Worm (Caenorhabditis elegans) whole organism, L1 larva: ENCODE measurements around the gene Y48A6C.4.

Experiments
- aly-2 ChIP-seq: fragments of 150-350 bp; optimal IDR thresholded peaks from 2 replicates; lab custom pipeline; 2014; ENCODE audit warnings: missing biosample characterization, missing genetic modification characterization
- egl-13 ChIP-seq: sonication (generic microtip); optimal IDR thresholded peaks from 2 replicates; lab custom pipeline; 2016; ENCODE audit warnings: missing genotype, missing genetic modification reagents, missing genetic modification characterization, missing compliant biosample characterization
- egl-27 ChIP-seq, 2 experiments: fragments of 150-350 bp in 1 of 2; sonication (generic microtip); optimal IDR thresholded peaks; 3 replicates each; lab custom pipeline; 2017 to 2018; ENCODE audit warnings: missing biosample characterization in 2 of 2, missing genetic modification characterization in 2 of 2, missing genetic modification reagents in 2 of 2
- fos-1 ChIP-seq: fragments of 150-350 bp; optimal IDR thresholded peaks from 2 replicates; lab custom pipeline; 2014; ENCODE audit warnings: missing biosample characterization, missing genetic modification characterization
- hlh-4 ChIP-seq: sonication (generic microtip); optimal IDR thresholded peaks from 2 replicates; lab custom pipeline; 2016; ENCODE audit warnings: mild to moderate bottlenecking, missing genetic modification characterization, missing compliant biosample characterization

DNA sequence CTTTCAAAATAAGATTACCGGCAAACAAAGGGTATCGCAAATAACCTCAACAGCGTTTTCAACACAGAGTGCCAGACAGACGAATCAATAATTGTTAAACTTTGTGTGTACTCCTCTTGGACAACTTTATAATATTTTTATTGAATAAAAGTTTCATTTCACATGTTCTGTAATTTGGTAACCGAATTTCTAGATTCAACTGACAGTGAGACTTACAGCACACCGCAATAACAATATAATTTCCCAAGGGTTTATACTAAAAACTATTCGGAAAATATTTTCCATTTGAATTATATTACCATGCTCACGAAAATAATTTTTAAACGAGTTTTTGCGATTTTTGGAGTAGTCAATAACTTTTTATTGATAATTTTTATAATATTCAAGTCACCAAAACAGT lies 42.2 kb upstream of the Y48A6C.4 start, which contains the start of gene str-246:
- TF ChIP-seq egl-27 (tag; optimal IDR thresholded peaks at IDR 0.05; lab: Kevin White, UChicago) (no peak), hlh-4 (tag; lab: Kevin White, UChicago) (no peak), aly-2 (no peak), fos-1 (tag; lab: Kevin White, UChicago) (no peak), egl-13 (no peak)
